Fruit fly (Drosophila melanogaster): ENCODE data around the gene CG9550.
A peak's percentile ranks its signal among the peaks of the same experiment; 100 is the strongest.

The CG9550 gene

dm6 chr2L:6503724-6504037 lies 6.8 kb downstream of the CG9550 start:
- TF ChIP-seq h (GFP tag; optimal IDR thresholded peaks at IDR 0.05) (no peak), Dfd (GFP tag; optimal IDR thresholded peaks at IDR 0.05) (peak; percentile 54), Rel (GFP tag; optimal IDR thresholded peaks at IDR 0.05) (no peak), Rel (tag; optimal IDR thresholded peaks at IDR 0.05) (no peak)

DNA sequence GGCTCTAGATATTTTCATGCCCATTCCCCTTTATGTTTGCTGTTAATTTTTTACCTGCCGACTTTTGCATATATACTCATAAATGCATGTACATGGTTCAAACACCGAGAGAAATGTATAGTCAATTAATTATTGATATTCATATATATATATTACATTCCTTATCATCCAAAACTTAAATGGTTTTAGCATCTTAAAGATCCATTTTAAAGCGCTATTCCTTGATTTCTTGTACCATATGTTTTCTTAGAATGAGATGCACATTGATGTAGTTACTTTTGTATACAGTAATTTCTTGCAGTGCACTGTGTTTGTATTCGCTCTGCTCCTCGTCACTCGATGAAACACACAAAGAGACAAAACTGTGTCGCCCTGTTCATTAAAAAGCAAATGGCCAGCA lies 11.8 kb downstream of the CG9550 start:
- TF ChIP-seq fru (GFP tag; optimal IDR thresholded peaks at IDR 0.05), result peak; percentile 9
- TF ChIP-seq sv (GFP tag; optimal IDR thresholded peaks at IDR 0.05), result no peak

dm6 chr2L:6513948-6514347 lies 17.1 kb downstream of the CG9550 start:
- no peak for TF ChIP-seq rgr (GFP tag; optimal IDR thresholded peaks at IDR 0.05)
- no peak for TF ChIP-seq foxo (GFP tag; optimal IDR thresholded peaks at IDR 0.05)
- TF ChIP-seq GATAd (GFP tag; optimal IDR thresholded peaks at IDR 0.05), result no peak
- TF ChIP-seq N (GFP tag; optimal IDR thresholded peaks at IDR 0.05), result no peak
- no peak for TF ChIP-seq fru (GFP tag; optimal IDR thresholded peaks at IDR 0.05)
- TF ChIP-seq Rel (GFP tag; optimal IDR thresholded peaks at IDR 0.05), result no peak
- no peak for TF ChIP-seq Rel (tag; optimal IDR thresholded peaks at IDR 0.05)
- no peak for TF ChIP-seq Mio (GFP tag; optimal IDR thresholded peaks at IDR 0.05)
- TF ChIP-seq Hr78 (GFP tag; optimal IDR thresholded peaks at IDR 0.05), result no peak
- no peak for TF ChIP-seq h (GFP tag; optimal IDR thresholded peaks at IDR 0.05)
- no peak for TF ChIP-seq Dfd (GFP tag; optimal IDR thresholded peaks at IDR 0.05)
- TF ChIP-seq dmrt93B (GFP tag; optimal IDR thresholded peaks at IDR 0.05), result no peak
- TF ChIP-seq Vsx2 (GFP tag; optimal IDR thresholded peaks at IDR 0.05; ENCODE audit: partially characterized antibody), result no peak

DNA sequence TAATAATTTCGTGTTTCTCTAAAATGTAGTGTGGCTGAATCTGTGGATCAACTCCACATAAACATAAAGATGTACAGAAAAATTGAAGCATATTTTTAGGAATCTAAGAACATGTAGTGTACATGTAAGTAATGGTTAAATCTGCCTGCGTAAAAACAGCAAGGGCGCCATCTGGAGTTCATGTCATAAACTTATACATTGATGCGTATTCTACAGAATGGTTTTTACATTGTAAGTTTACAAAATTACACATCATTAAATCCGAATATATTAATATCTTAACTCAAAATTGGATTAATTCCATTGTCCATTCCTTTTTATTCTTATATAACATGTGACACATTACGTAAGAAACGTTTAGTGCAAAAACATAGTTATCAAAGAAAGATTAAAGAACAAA lies 30.1 kb downstream of the CG9550 start:
- no peak for TF ChIP-seq sv (GFP tag; optimal IDR thresholded peaks at IDR 0.05)
- TF ChIP-seq sage (GFP tag; optimal IDR thresholded peaks at IDR 0.05), result no peak
- no peak for TF ChIP-seq rgr (GFP tag; optimal IDR thresholded peaks at IDR 0.05)
- peak; percentile 64 for TF ChIP-seq Myc (optimal IDR thresholded peaks at IDR 0.05)
- peak; percentile 11 for TF ChIP-seq h (GFP tag; optimal IDR thresholded peaks at IDR 0.05)
- TF ChIP-seq Abd-B (GFP tag; optimal IDR thresholded peaks at IDR 0.05), result no peak
- no peak for TF ChIP-seq Sp1 (GFP tag; optimal IDR thresholded peaks at IDR 0.05)
- TF ChIP-seq CG9705 (GFP tag; optimal IDR thresholded peaks at IDR 0.05), result no peak
- TF ChIP-seq Hr83 (GFP tag; optimal IDR thresholded peaks at IDR 0.05; ENCODE audit: poor library complexity, severe bottlenecking), result peak; percentile 16
- no peak for TF ChIP-seq lola (GFP tag; optimal IDR thresholded peaks at IDR 0.05)
- no peak for TF ChIP-seq dsf (GFP tag; optimal IDR thresholded peaks at IDR 0.05; ENCODE audit: borderline replicate concordance)
- TF ChIP-seq fru (GFP tag; optimal IDR thresholded peaks at IDR 0.05), result no peak
- TF ChIP-seq dl (GFP tag; optimal IDR thresholded peaks at IDR 0.05; ENCODE audit: insufficient read depth in 1 of 2, partially characterized antibody in 2 of 2), result no peak
- TF ChIP-seq N (GFP tag; optimal IDR thresholded peaks at IDR 0.05), result no peak
- no peak for TF ChIP-seq pan (optimal IDR thresholded peaks at IDR 0.05)

DNA sequence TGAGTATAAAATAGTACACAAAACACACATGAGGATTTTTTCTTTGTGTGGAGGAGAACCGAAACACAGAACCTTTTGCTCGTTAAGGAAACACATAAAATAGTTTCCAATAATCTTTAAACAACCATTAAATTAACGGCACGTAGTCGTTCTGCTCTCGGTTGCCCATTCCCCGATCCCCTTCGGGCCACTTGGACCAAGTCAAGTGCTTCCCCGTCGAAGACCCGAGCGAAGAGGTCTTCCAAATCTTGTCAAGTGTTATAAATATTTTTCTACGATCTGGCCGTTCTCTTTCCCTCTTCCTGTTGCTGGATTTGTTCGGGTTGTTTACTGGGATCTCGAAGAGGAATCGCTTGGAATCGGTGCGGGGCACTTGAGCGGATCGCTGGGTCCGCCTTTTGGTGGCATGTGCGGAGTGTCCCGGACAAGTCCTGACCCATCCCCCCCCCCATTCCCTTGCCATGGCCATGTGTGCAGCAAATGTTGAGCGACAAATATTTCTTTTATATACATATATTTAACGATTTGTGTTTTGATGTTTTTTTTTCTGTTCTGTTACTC lies 34.2 kb downstream of the CG9550 start:
- no peak for TF ChIP-seq dl (GFP tag; optimal IDR thresholded peaks at IDR 0.05; ENCODE audit: insufficient read depth in 1 of 2, partially characterized antibody in 2 of 2)
- no peak for TF ChIP-seq sage (GFP tag; optimal IDR thresholded peaks at IDR 0.05)
- TF ChIP-seq HLH106 (tag; optimal IDR thresholded peaks at IDR 0.05), result no peak
- TF ChIP-seq h (GFP tag; optimal IDR thresholded peaks at IDR 0.05), result no peak
- TF ChIP-seq CG32264 (GFP tag; optimal IDR thresholded peaks at IDR 0.05), result no peak
- no peak for TF ChIP-seq Myc (optimal IDR thresholded peaks at IDR 0.05)
- TF ChIP-seq dsf (GFP tag; optimal IDR thresholded peaks at IDR 0.05; ENCODE audit: borderline replicate concordance), result no peak

dm6 chr2L:6531985-6532699 lies 35.3 kb downstream of the CG9550 start:
- no peak for TF ChIP-seq Abd-B (GFP tag; optimal IDR thresholded peaks at IDR 0.05)

dm6 chr2L:6532977-6533376 lies 36.1 kb downstream of the CG9550 start:
- TF ChIP-seq lola (GFP tag; optimal IDR thresholded peaks at IDR 0.05) (no peak), Hnf4 (GFP tag; optimal IDR thresholded peaks at IDR 0.05) (no peak), Hr83 (GFP tag; optimal IDR thresholded peaks at IDR 0.05; ENCODE audit: poor library complexity, severe bottlenecking) (no peak), tai (GFP tag; optimal IDR thresholded peaks at IDR 0.05) (no peak), sage (GFP tag; optimal IDR thresholded peaks at IDR 0.05) (no peak), Myc (optimal IDR thresholded peaks at IDR 0.05) (no peak), ey (GFP tag; optimal IDR thresholded peaks at IDR 0.05) (no peak), CG9705 (GFP tag; optimal IDR thresholded peaks at IDR 0.05) (no peak), dmrt93B (GFP tag; optimal IDR thresholded peaks at IDR 0.05) (no peak)
